Worm (Caenorhabditis elegans) whole organism, L4 larva: ENCODE results near the gene mrps-35.

ENCODE experiments used
- D1046.2 ChIP-seq: fragments of 200-800 bp; sonication (Bioruptor generic); IDR thresholded peaks from 2 replicates; pipeline ENCODE4 v1.3.6; 2022; ENCODE audit warnings: missing genetic modification characterization, missing compliant biosample characterization
- egl-27 ChIP-seq: sonication (generic microtip); optimal IDR thresholded peaks from 3 replicates; lab custom pipeline; 2017; ENCODE audit warnings: missing biosample characterization, missing genetic modification reagents, missing genetic modification characterization
- spr-3 ChIP-seq: fragments of 200-800 bp; sonication (Bioruptor generic); optimal IDR thresholded peaks from 2 replicates; lab custom pipeline; 2018; ENCODE audit warnings: mild to moderate bottlenecking, missing genetic modification characterization, missing compliant biosample characterization

DNA sequence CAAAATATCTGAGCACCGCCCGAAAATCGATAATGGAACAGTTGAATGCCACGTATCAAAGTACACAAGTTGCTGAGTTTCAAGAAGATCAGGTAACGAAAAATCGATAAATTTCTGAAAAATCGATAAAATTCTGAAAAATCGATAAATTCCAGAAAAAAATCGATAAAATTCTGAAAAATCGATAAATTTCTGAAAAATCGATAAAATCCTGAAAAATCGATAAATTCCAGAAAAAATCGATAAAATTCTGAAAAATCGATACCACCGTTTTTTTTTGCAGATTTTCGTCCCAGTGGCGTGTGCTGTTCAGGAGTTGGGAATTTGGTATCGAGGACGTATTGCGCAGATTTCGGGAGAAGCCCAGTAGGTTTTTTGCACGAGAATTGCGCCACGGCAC, 46.2 kb downstream of the mrps-35 start:
- no peak for TF ChIP-seq D1046.2 (GFP tag; lab: Robert Waterston, UW)
- no peak for TF ChIP-seq spr-3 (GFP tag; lab: Kevin White, UChicago)
- TF ChIP-seq egl-27 (tag; lab: Kevin White, UChicago), result no peak
